Worm (Caenorhabditis elegans) whole organism, L2 larva: ENCODE data around the gene nhr-28.

Source experiments
- F13H6.1 ChIP-seq: sonication (generic microtip); optimal IDR thresholded peaks from 2 replicates; lab custom pipeline; 2016; ENCODE audit warnings: missing genetic modification characterization, missing compliant biosample characterization
- ZK546.5 ChIP-seq: sonication (generic microtip); optimal IDR thresholded peaks from 2 replicates; lab custom pipeline; 2017; ENCODE audit warnings: missing biosample characterization, missing genetic modification characterization
- alr-1 ChIP-seq: fragments of 150-350 bp; optimal IDR thresholded peaks from 2 replicates; lab custom pipeline; 2014; ENCODE audit warnings: missing biosample characterization, missing genetic modification characterization
- blmp-1 ChIP-seq: sonication (generic microtip); optimal IDR thresholded peaks from 2 replicates; lab custom pipeline; 2017; ENCODE audit warnings: missing genetic modification characterization, mild to moderate bottlenecking, missing compliant biosample characterization, antibody characterized with exemption, moderate library complexity; ENCODE audit not compliant: insufficient read depth
- elt-3 ChIP-seq: sonication (generic microtip); optimal IDR thresholded peaks from 2 replicates; lab custom pipeline; 2017; ENCODE audit warnings: missing biosample characterization, missing genetic modification characterization
- lin-13 ChIP-seq: fragments of 150-350 bp; optimal IDR thresholded peaks from 2 replicates; lab custom pipeline; 2014; ENCODE audit warnings: missing biosample characterization, missing genetic modification reagents, missing genetic modification characterization
- lin-39 ChIP-seq: fragments of 150-350 bp; optimal IDR thresholded peaks from 2 replicates; lab custom pipeline; 2014; ENCODE audit warnings: missing biosample characterization, missing genetic modification reagents, missing genetic modification characterization
- nhr-10 ChIP-seq: sonication (generic microtip); optimal IDR thresholded peaks from 2 replicates; lab custom pipeline; 2017; ENCODE audit warnings: missing biosample characterization, missing genetic modification characterization
- nhr-12 ChIP-seq: fragments of 150-350 bp; optimal IDR thresholded peaks from 2 replicates; lab custom pipeline; 2014; ENCODE audit warnings: missing biosample characterization, missing genetic modification characterization
- zag-1 ChIP-seq: fragments of 150-350 bp; optimal IDR thresholded peaks from 2 replicates; lab custom pipeline; 2014; ENCODE audit warnings: missing biosample characterization, missing genetic modification characterization
- ztf-11 ChIP-seq: sonication (generic microtip); optimal IDR thresholded peaks from 2 replicates; lab custom pipeline; 2017; ENCODE audit warnings: missing biosample characterization, missing genetic modification characterization
- ztf-4 ChIP-seq: fragments of 150-350 bp; optimal IDR thresholded peaks from 2 replicates; lab custom pipeline; 2014; ENCODE audit warnings: missing biosample characterization, missing genetic modification characterization

- TF ChIP-seq nhr-12 (tag; lab: Kevin White, UChicago) (no peak), blmp-1 (no peak), elt-3 (tag; lab: Kevin White, UChicago) (no peak), zag-1 (tag; lab: Kevin White, UChicago) (no peak), ZK546.5 (tag; lab: Kevin White, UChicago) (no peak), ztf-4 (tag; lab: Kevin White, UChicago) (no peak), alr-1 (tag; lab: Kevin White, UChicago) (no peak), ztf-11 (no peak), lin-13 (GFP tag; lab: Kevin White, UChicago) (no peak), nhr-10 (tag; lab: Kevin White, UChicago) (no peak), lin-39 (tag; lab: Kevin White, UChicago) (no peak), F13H6.1 (tag; lab: Kevin White, UChicago) (no peak)
These were observed 9.5 kb upstream of the nhr-28 start for ce11 chrX:16345296-16345695.
